Worm (Caenorhabditis elegans) whole organism, L4 larva: ENCODE data around the gene arp-6.

Experiments
- F49E8.2 ChIP-seq: sonication (generic microtip); optimal IDR thresholded peaks from 2 replicates; lab custom pipeline; 2016; ENCODE audit warnings: missing compliant biosample characterization, mild to moderate bottlenecking, missing genetic modification characterization, borderline replicate concordance
- T26A8.4 ChIP-seq: fragments of 200-800 bp; sonication (Bioruptor generic); IDR thresholded peaks from 2 replicates; pipeline ENCODE4 v1.3.6; 2022; ENCODE audit warnings: missing genetic modification characterization, missing compliant biosample characterization
- Y105C5A.15 ChIP-seq: fragments of 200-800 bp; sonication (Bioruptor generic); IDR thresholded peaks from 2 replicates; pipeline ENCODE4 v1.3.6; 2022; ENCODE audit warnings: missing genetic modification characterization, missing compliant biosample characterization
- Y48G9A.11 ChIP-seq: fragments of 200-800 bp; sonication (Bioruptor generic); IDR thresholded peaks from 2 replicates; pipeline ENCODE4 v1.3.6; 2022; ENCODE audit warnings: missing genetic modification reagents, missing genetic modification characterization, missing compliant biosample characterization
- Y5F2A.4 ChIP-seq: fragments of 200-800 bp; sonication (Bioruptor generic); optimal IDR thresholded peaks from 2 replicates; lab custom pipeline; 2018; ENCODE audit warnings: mild to moderate bottlenecking, missing genetic modification characterization, missing compliant biosample characterization
- ZK337.2 ChIP-seq: fragments of 200-800 bp; sonication (Bioruptor generic); IDR thresholded peaks from 2 replicates; pipeline ENCODE4 v1.3.6; 2022; ENCODE audit warnings: missing genetic modification reagents, missing genetic modification characterization, missing compliant biosample characterization
- aha-1 ChIP-seq: fragments of 150-350 bp; peaks from one replicate; lab custom pipeline; 2014; ENCODE audit warnings: missing biosample characterization, missing genetic modification characterization
- ceh-32 ChIP-seq: sonication (generic microtip); optimal IDR thresholded peaks from 2 replicates; lab custom pipeline; 2016; ENCODE audit warnings: mild to moderate bottlenecking, missing genetic modification characterization, missing compliant biosample characterization; ENCODE audit not compliant: poor library complexity
- ceh-44 ChIP-seq: fragments of 200-800 bp; sonication (Bioruptor generic); IDR thresholded peaks from 2 replicates; pipeline ENCODE4 v1.3.6; 2022; ENCODE audit warnings: missing genetic modification reagents, missing genetic modification characterization, missing compliant biosample characterization
- ceh-62 ChIP-seq: sonication (generic microtip); optimal IDR thresholded peaks from 2 replicates; lab custom pipeline; 2017; ENCODE audit warnings: missing biosample characterization, missing genetic modification characterization
- daf-12 ChIP-seq: fragments of 150-350 bp; optimal IDR thresholded peaks from 2 replicates; lab custom pipeline; 2014; ENCODE audit warnings: missing biosample characterization, missing genetic modification reagents, missing genetic modification characterization
- daf-16 ChIP-seq, 3 experiments: sonication (generic microtip); optimal IDR thresholded peaks; 2 replicates each; lab custom pipeline; 2016 to 2017; ENCODE audit warnings: missing genetic modification characterization in 3 of 3, missing genetic modification reagents in 3 of 3, mild to moderate bottlenecking in 2 of 3, missing compliant biosample characterization in 2 of 3, missing biosample characterization in 1 of 3, moderate library complexity in 1 of 3
- daf-19 ChIP-seq: fragments of 200-800 bp; sonication (Bioruptor generic); conservative IDR thresholded peaks from 2 replicates; pipeline ENCODE4 v1.3.6; 2022; ENCODE audit warnings: missing genetic modification characterization, missing compliant biosample characterization
- dmd-6 ChIP-seq: fragments of 200-800 bp; sonication (Bioruptor generic); IDR thresholded peaks from 2 replicates; pipeline ENCODE4 v1.3.6; 2022; ENCODE audit warnings: missing genetic modification reagents, missing genetic modification characterization, missing compliant biosample characterization
- dmd-8 ChIP-seq: fragments of 200-800 bp; sonication (Bioruptor generic); IDR thresholded peaks from 2 replicates; pipeline ENCODE4 v1.3.6; 2022; ENCODE audit warnings: missing genetic modification characterization, missing compliant biosample characterization
- dpl-1 ChIP-seq: fragments of 150-350 bp; optimal IDR thresholded peaks from 2 replicates; lab custom pipeline; 2014; ENCODE audit warnings: missing biosample characterization, missing genetic modification reagents, missing genetic modification characterization
- dve-1 ChIP-seq: sonication (generic microtip); optimal IDR thresholded peaks from 2 replicates; lab custom pipeline; 2017; ENCODE audit warnings: antibody characterized with exemption, mild to moderate bottlenecking, missing genetic modification characterization, missing compliant biosample characterization; ENCODE audit not compliant: insufficient read depth
- hif-1 ChIP-seq, 2 experiments: sonication (generic microtip); optimal IDR thresholded peaks; 2 replicates each; lab custom pipeline; 2016 to 2017; ENCODE audit warnings: missing compliant biosample characterization in 2 of 2, missing genetic modification characterization in 2 of 2, missing genetic modification reagents in 2 of 2, missing genotype in 2 of 2, mild to moderate bottlenecking in 1 of 2
- hlh-11 ChIP-seq: fragments of 200-800 bp; sonication (Bioruptor generic); optimal IDR thresholded peaks from 2 replicates; lab custom pipeline; 2018; ENCODE audit warnings: mild to moderate bottlenecking, missing genetic modification characterization, missing compliant biosample characterization
- hlh-30 ChIP-seq: sonication (generic microtip); optimal IDR thresholded peaks from 2 replicates; lab custom pipeline; 2017; ENCODE audit warnings: antibody characterized with exemption, mild to moderate bottlenecking, missing genetic modification characterization, missing compliant biosample characterization; ENCODE audit not compliant: insufficient read depth
- jun-1 ChIP-seq: fragments of 150-350 bp; optimal IDR thresholded peaks from 2 replicates; lab custom pipeline; 2014; ENCODE audit warnings: missing biosample characterization, missing genetic modification reagents, missing genetic modification characterization
- lim-7 ChIP-seq: fragments of 200-800 bp; sonication (Bioruptor generic); IDR thresholded peaks from 2 replicates; pipeline ENCODE4 v1.3.6; 2022; ENCODE audit warnings: missing genetic modification characterization, missing compliant biosample characterization
- lin-13 ChIP-seq: fragments of 150-350 bp; optimal IDR thresholded peaks from 2 replicates; lab custom pipeline; 2014; ENCODE audit warnings: missing biosample characterization, missing genetic modification reagents, missing genetic modification characterization
- madf-9 ChIP-seq: fragments of 200-800 bp; sonication (Bioruptor generic); conservative IDR thresholded peaks from 2 replicates; pipeline ENCODE4 v1.3.6; 2022; ENCODE audit warnings: missing genetic modification reagents, missing genetic modification characterization, missing compliant biosample characterization
- mdt-29 ChIP-seq: fragments of 200-800 bp; sonication (Bioruptor generic); IDR thresholded peaks from 2 replicates; pipeline ENCODE4 v1.3.6; 2022; ENCODE audit warnings: missing genetic modification reagents, missing genetic modification characterization, missing compliant biosample characterization
- mes-2 ChIP-seq: sonication (generic microtip); optimal IDR thresholded peaks from 2 replicates; lab custom pipeline; 2016; ENCODE audit warnings: missing genotype, mild to moderate bottlenecking, missing genetic modification characterization, missing compliant biosample characterization; ENCODE audit not compliant: poor library complexity, severe bottlenecking
- nhr-11 ChIP-seq: fragments of 150-350 bp; optimal IDR thresholded peaks from 2 replicates; lab custom pipeline; 2014; ENCODE audit warnings: missing biosample characterization, missing genetic modification characterization
- nhr-237 ChIP-seq: sonication (generic microtip); optimal IDR thresholded peaks from 2 replicates; lab custom pipeline; 2017; ENCODE audit warnings: missing biosample characterization, missing genetic modification characterization
- nhr-28 ChIP-seq: fragments of 150-350 bp; optimal IDR thresholded peaks from 2 replicates; lab custom pipeline; 2014; ENCODE audit warnings: missing biosample characterization, missing genetic modification characterization
- nhr-77 ChIP-seq: fragments of 150-350 bp; optimal IDR thresholded peaks from 2 replicates; lab custom pipeline; 2014; ENCODE audit warnings: missing biosample characterization, missing genetic modification characterization
- php-3 ChIP-seq: fragments of 200-800 bp; sonication (Bioruptor generic); IDR thresholded peaks from 2 replicates; pipeline ENCODE4 v1.3.6; 2022; ENCODE audit warnings: missing genetic modification reagents, missing genetic modification characterization, missing compliant biosample characterization
- pqm-1 ChIP-seq: sonication (generic microtip); optimal IDR thresholded peaks from 2 replicates; lab custom pipeline; 2017; ENCODE audit warnings: missing biosample characterization, missing genetic modification characterization
- rbr-2 ChIP-seq: sonication (generic microtip); optimal IDR thresholded peaks from 2 replicates; lab custom pipeline; 2016; ENCODE audit warnings: missing genotype, missing genetic modification characterization, missing compliant biosample characterization
- set-16 ChIP-seq: fragments of 200-800 bp; sonication (Bioruptor generic); IDR thresholded peaks from 2 replicates; pipeline ENCODE4 v1.3.6; 2022; ENCODE audit warnings: missing genetic modification reagents, missing genetic modification characterization, missing compliant biosample characterization
- tag-97 ChIP-seq: fragments of 200-800 bp; sonication (Bioruptor generic); IDR thresholded peaks from 2 replicates; pipeline ENCODE4 v1.3.6; 2022; ENCODE audit warnings: missing genetic modification characterization, missing compliant biosample characterization
- tra-1 ChIP-seq: fragments of 200-800 bp; sonication (Bioruptor generic); IDR thresholded peaks from 2 replicates; pipeline ENCODE4 v1.3.6; 2022; ENCODE audit warnings: missing genetic modification reagents, missing genetic modification characterization, missing compliant biosample characterization
- unc-130 ChIP-seq: sonication (generic microtip); optimal IDR thresholded peaks from 2 replicates; lab custom pipeline; 2016; ENCODE audit warnings: missing genetic modification reagents, missing genetic modification characterization, missing compliant biosample characterization
- zag-1 ChIP-seq: fragments of 150-350 bp; optimal IDR thresholded peaks from 2 replicates; lab custom pipeline; 2014; ENCODE audit warnings: missing biosample characterization, missing genetic modification characterization
- zfp-2 ChIP-seq: sonication (generic microtip); optimal IDR thresholded peaks from 2 replicates; lab custom pipeline; 2016; ENCODE audit warnings: mild to moderate bottlenecking, missing genetic modification characterization, missing compliant biosample characterization
- zfp-3 ChIP-seq: fragments of 200-800 bp; sonication (Bioruptor generic); conservative IDR thresholded peaks from 2 replicates; pipeline ENCODE4 v1.3.6; 2022; ENCODE audit warnings: missing genetic modification reagents, missing genetic modification characterization, missing compliant biosample characterization
- zip-11 ChIP-seq: fragments of 200-800 bp; sonication (Bioruptor generic); IDR thresholded peaks from 2 replicates; pipeline ENCODE4 v1.3.6; 2022; ENCODE audit warnings: missing genetic modification characterization, missing compliant biosample characterization
- ztf-7 ChIP-seq: fragments of 150-350 bp; optimal IDR thresholded peaks from 2 replicates; lab custom pipeline; 2014; ENCODE audit warnings: missing biosample characterization, missing genetic modification characterization

arp-6 gene

ce11 chrII:8075324-8075810, 38.2 kb upstream of the arp-6 start, which contains the start of gene K02C4.2 (continued):
- TF ChIP-seq ceh-62 (tag; lab: Kevin White, UChicago) (no peak), ceh-32 (tag; lab: Kevin White, UChicago) (no peak), tag-97 (no peak), rbr-2 (tag; lab: Kevin White, UChicago) (peak; percentile 62), zip-11 (GFP tag; lab: Robert Waterston, UW) (0 out of 2 replicates have a peak, but pooled peaks have one; percentile 17), ztf-7 (tag; lab: Kevin White, UChicago) (peak; percentile 77), aha-1 (peak; percentile 95), daf-12 (tag; lab: Kevin White, UChicago) (no peak), madf-9 (GFP tag; lab: Robert Waterston, UW) (peak; percentile 68; the same call in 1 of the 2 replicates), ceh-44 (no peak), hif-1 (tag; optimal IDR thresholded peaks at IDR 0.05; lab: Kevin White, UChicago) (peak in 1 of 2 experiments; percentile 39), Y48G9A.11 (GFP tag; lab: Robert Waterston, UW) (peak; percentile 80; the same call in 1 of the 2 replicates), jun-1 (peak; percentile 31), set-16 (no peak), nhr-11 (no peak), F49E8.2 (peak; percentile 45), Y5F2A.4 (GFP tag; lab: Kevin White, UChicago) (peak; percentile 68), hlh-11 (tag; lab: Kevin White, UChicago) (peak; percentile 94), zfp-2 (tag; lab: Kevin White, UChicago) (peak; percentile 27), unc-130 (GFP tag; lab: Kevin White, UChicago) (peak; percentile 40), lin-13 (GFP tag; lab: Kevin White, UChicago) (peak; percentile 73), dpl-1 (GFP tag; lab: Kevin White, UChicago) (peak; percentile 47), Y105C5A.15 (GFP tag; lab: Robert Waterston, UW) (0 out of 2 replicates have a peak, but pooled peaks have one; percentile 56), zag-1 (no peak), zfp-3 (GFP tag; lab: Robert Waterston, UW) (peak; percentile 62; the same call in 1 of the 2 replicates), ZK337.2 (GFP tag; lab: Robert Waterston, UW) (peak; percentile 63; the same call in 1 of the 2 replicates), dmd-8 (GFP tag; lab: Robert Waterston, UW) (peak; percentile 93), tra-1 (peak; percentile 90)

- TF ChIP-seq hlh-30 (tag; lab: Kevin White, UChicago) (peak; percentile 2), daf-16 (GFP tag; optimal IDR thresholded peaks at IDR 0.05; lab: Kevin White, UChicago) (no peak), daf-16 (tag; optimal IDR thresholded peaks at IDR 0.05; lab: Kevin White, UChicago) (peak; percentile 91), nhr-77 (tag; lab: Kevin White, UChicago) (no peak), T26A8.4 (no peak), daf-19 (no peak), zag-1 (no peak), hlh-11 (tag; lab: Kevin White, UChicago) (peak; percentile 38), dve-1 (peak; percentile 77), nhr-28 (peak; percentile 7), pqm-1 (tag; lab: Kevin White, UChicago) (no peak), nhr-237 (tag; lab: Kevin White, UChicago) (no peak), php-3 (GFP tag; lab: Robert Waterston, UW) (0 out of 2 replicates have a peak, but pooled peaks have one; percentile 31), dmd-6 (GFP tag; lab: Robert Waterston, UW) (peak; percentile 36; the same call in 1 of the 2 replicates), mdt-29 (GFP tag; lab: Robert Waterston, UW) (no peak), mes-2 (tag; lab: Kevin White, UChicago) (no peak), lim-7 (GFP tag; lab: Robert Waterston, UW) (no peak)
Measured at ce11 chrII:8074058-8074457, 36.9 kb upstream of the arp-6 start.
